Fruit fly (Drosophila melanogaster): ENCODE data around the gene Nak.

- TF ChIP-seq psq (optimal IDR thresholded peaks at IDR 0.05) = no peak
- TF ChIP-seq EcR (GFP tag; optimal IDR thresholded peaks at IDR 0.05) = no peak
- no peak for TF ChIP-seq usp (GFP tag; optimal IDR thresholded peaks at IDR 0.05)
Measured at dm6 chr2L:18957142-18957674, 11.3 kb downstream of the Nak start, which contains the start of gene Bhmt.

All from whole organism.